Fruit fly (Drosophila melanogaster): ENCODE data around the gene CG13014.

The CG13014 gene

dm6 chrX:16598336-16598977 lies 10.8 kb downstream of the CG13014 start:
- no peak for TF ChIP-seq h (optimal IDR thresholded peaks at IDR 0.05)
- no peak for TF ChIP-seq psq (optimal IDR thresholded peaks at IDR 0.05)
- no peak for TF ChIP-seq Myc (optimal IDR thresholded peaks at IDR 0.05)
- TF ChIP-seq insv (optimal IDR thresholded peaks at IDR 0.05): no peak
- no peak for TF ChIP-seq ttk (optimal IDR thresholded peaks at IDR 0.05)
- TF ChIP-seq Sin3A (optimal IDR thresholded peaks at IDR 0.05): no peak

DNA sequence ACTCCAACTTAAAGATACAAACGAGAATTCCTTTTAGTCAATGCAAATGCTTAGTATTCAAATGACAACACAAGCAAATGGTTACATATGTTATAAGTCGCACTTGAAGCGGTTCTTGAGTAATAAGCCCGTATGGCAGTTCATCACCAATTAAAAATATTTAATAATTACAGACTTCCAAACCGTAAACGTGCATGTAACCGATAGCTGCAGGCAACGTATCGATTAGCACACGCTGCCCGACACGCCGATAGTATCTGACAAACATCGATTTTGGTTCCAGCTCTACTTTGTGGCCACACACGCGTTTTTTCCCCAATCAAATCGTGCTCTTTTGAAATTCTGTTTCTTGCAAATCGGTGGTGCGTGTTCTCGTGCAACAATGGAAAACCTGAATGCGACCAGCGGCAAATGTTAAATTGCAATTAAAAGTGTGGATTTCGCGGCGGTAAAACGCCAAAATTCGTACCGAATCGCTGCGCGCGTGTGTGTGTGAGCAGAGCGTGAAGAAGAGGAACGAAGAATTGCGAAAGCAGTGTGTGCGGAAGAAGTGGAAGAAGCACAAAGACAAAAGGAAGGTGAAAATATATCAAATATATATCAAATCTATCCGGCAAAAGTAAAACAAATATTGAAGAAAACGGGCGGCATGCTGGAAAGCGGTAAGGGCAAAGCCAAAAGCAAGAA lies 11.4 kb downstream of the CG13014 start, which contains the start of the genes CG9784 and Nup153:
TSS of gene CG9784 (minus strand) at position 238 of the 687 bp plus-strand sequence.
TSS of gene Nup153 (plus strand) at position 264 of the 687 bp plus-strand sequence.
- TF ChIP-seq Myc (optimal IDR thresholded peaks at IDR 0.05) (no peak), Sin3A (optimal IDR thresholded peaks at IDR 0.05) (no peak), h (optimal IDR thresholded peaks at IDR 0.05) (no peak), ttk (optimal IDR thresholded peaks at IDR 0.05) (no peak), insv (optimal IDR thresholded peaks at IDR 0.05) (no peak), psq (optimal IDR thresholded peaks at IDR 0.05) (no peak)

DNA sequence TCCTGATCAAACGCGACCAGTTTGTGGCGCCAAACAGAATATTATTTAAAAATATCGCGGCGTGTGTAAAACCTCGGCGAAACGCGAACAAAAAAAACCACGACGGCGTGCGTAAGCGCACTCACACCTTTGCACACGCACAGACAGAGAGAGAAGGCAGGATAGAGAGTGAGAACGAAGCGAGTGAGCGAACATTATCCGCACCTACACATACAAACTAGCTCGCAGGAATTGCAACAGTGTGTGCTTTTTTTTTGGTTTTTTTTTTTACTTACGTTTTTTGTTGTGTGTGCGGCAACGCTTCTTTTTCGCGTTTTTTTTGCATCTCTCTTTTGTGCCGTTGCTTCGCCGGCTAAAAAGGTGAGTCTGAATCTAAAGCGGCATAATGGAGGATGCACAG lies 12.1 kb downstream of the CG13014 start:
- TF ChIP-seq insv (optimal IDR thresholded peaks at IDR 0.05): no peak

- TF ChIP-seq psq (optimal IDR thresholded peaks at IDR 0.05) (no peak), h (optimal IDR thresholded peaks at IDR 0.05) (no peak), ttk (optimal IDR thresholded peaks at IDR 0.05) (no peak), insv (optimal IDR thresholded peaks at IDR 0.05) (no peak), Myc (optimal IDR thresholded peaks at IDR 0.05) (no peak), Sin3A (optimal IDR thresholded peaks at IDR 0.05) (no peak)
These were observed 20.2 kb downstream of the CG13014 start for dm6 chrX:16607828-16608227.

- TF ChIP-seq ttk (optimal IDR thresholded peaks at IDR 0.05) (no peak), h (optimal IDR thresholded peaks at IDR 0.05) (no peak), Myc (optimal IDR thresholded peaks at IDR 0.05) (no peak)
These were observed 23.0 kb downstream of the CG13014 start, which contains the start of gene mbt for dm6 chrX:16610601-16611058. TSS of gene mbt (plus strand) at chrX:16610685.

dm6 chrX:16616773-16617738 lies 29.4 kb downstream of the CG13014 start:
- TF ChIP-seq psq (optimal IDR thresholded peaks at IDR 0.05): no peak
- no peak for TF ChIP-seq h (optimal IDR thresholded peaks at IDR 0.05)
- TF ChIP-seq Myc (optimal IDR thresholded peaks at IDR 0.05): no peak
- no peak for TF ChIP-seq ttk (optimal IDR thresholded peaks at IDR 0.05)
- TF ChIP-seq insv (optimal IDR thresholded peaks at IDR 0.05): no peak
- TF ChIP-seq Sin3A (optimal IDR thresholded peaks at IDR 0.05): no peak

DNA sequence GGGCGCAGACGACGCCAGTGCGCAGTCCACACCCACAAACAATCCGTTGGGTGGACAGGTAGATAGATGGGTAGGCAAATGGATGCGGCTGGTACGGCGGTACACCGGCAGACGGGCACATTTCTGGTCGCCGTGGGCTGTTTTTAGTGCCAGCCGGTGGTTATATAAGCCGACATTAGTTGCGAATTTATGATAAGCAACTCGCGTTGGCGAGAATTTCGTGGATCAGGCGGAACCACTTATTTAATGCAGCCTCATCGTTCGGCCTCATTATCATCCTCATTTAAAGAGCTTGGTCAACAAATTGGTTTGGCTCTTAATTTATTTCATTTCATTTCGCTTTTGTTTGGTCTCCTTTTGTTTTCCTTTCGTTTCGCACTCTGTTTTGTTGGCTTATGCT lies 31.1 kb downstream of the CG13014 start:
- TF ChIP-seq Myc (optimal IDR thresholded peaks at IDR 0.05): no peak
- TF ChIP-seq Sin3A (optimal IDR thresholded peaks at IDR 0.05): no peak
- TF ChIP-seq psq (optimal IDR thresholded peaks at IDR 0.05): no peak
- no peak for TF ChIP-seq h (optimal IDR thresholded peaks at IDR 0.05)
- no peak for TF ChIP-seq insv (optimal IDR thresholded peaks at IDR 0.05)
- TF ChIP-seq ttk (optimal IDR thresholded peaks at IDR 0.05): no peak

- TF ChIP-seq Sin3A (optimal IDR thresholded peaks at IDR 0.05) (no peak), insv (optimal IDR thresholded peaks at IDR 0.05) (no peak)
These were observed 33.8 kb downstream of the CG13014 start, which contains the start of gene CG9782 for dm6 chrX:16621462-16621861. TSS of gene CG9782 (minus strand) at chrX:16621589.

- TF ChIP-seq h (optimal IDR thresholded peaks at IDR 0.05) (no peak), ttk (optimal IDR thresholded peaks at IDR 0.05) (no peak), Myc (optimal IDR thresholded peaks at IDR 0.05) (no peak), Sin3A (optimal IDR thresholded peaks at IDR 0.05) (no peak), insv (optimal IDR thresholded peaks at IDR 0.05) (no peak), psq (optimal IDR thresholded peaks at IDR 0.05) (no peak)
These were observed 35.9 kb downstream of the CG13014 start for dm6 chrX:16623524-16623923.

DNA sequence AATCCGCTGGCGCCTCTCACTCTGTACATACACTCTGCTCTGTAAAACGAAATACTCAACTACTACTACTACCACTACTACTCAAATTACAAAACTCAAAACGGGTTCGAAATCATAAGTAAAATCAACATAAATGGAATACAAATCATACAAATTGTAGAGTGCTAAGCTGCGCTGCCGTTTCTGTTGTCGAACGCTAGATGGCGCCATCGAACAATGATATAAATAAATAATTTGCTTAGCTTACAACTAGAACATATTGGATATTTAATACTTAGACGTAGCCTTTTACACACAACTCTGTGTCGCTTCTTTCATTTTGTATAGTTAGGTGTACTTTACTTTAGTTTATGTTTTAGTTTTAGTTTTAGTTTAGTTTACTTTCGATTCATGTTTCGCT lies 36.8 kb downstream of the CG13014 start:
- TF ChIP-seq Myc (optimal IDR thresholded peaks at IDR 0.05) (no peak), ttk (optimal IDR thresholded peaks at IDR 0.05) (no peak), psq (optimal IDR thresholded peaks at IDR 0.05) (no peak), insv (optimal IDR thresholded peaks at IDR 0.05) (no peak), h (optimal IDR thresholded peaks at IDR 0.05) (no peak), Sin3A (optimal IDR thresholded peaks at IDR 0.05) (no peak)

dm6 chrX:16632135-16632534 lies 44.5 kb downstream of the CG13014 start, which contains the start of gene CG9777:
TSS of gene CG9777 (minus strand) at chrX:16632235.
- TF ChIP-seq insv (optimal IDR thresholded peaks at IDR 0.05): no peak
- TF ChIP-seq ttk (optimal IDR thresholded peaks at IDR 0.05): no peak
- no peak for TF ChIP-seq Myc (optimal IDR thresholded peaks at IDR 0.05)
